Worm (Caenorhabditis elegans): ENCODE measurements around the gene uev-2.

uev-2 gene

ce11 chrIII:5553098-5553497 lies 29.8 kb upstream of the uev-2 start (continued):
- no peak for TF ChIP-seq lag-1 (GFP tag; IDR thresholded peaks at IDR 0.05)
- peak; percentile 2 for TF ChIP-seq ets-4 (GFP tag; optimal IDR thresholded peaks at IDR 0.05)
- no peak for TF ChIP-seq nhr-27 (tag; optimal IDR thresholded peaks at IDR 0.05)
- TF ChIP-seq dpl-1 (GFP tag; optimal IDR thresholded peaks at IDR 0.05): no peak
- no peak for TF ChIP-seq ekl-4 (GFP tag; IDR thresholded peaks at IDR 0.05)
- TF ChIP-seq C17E4.6 (GFP tag; IDR thresholded peaks at IDR 0.05): no peak
- no peak for TF ChIP-seq C06A6.2 (GFP tag; conservative IDR thresholded peaks at IDR 0.05)
- TF ChIP-seq aptf-3 (GFP tag; IDR thresholded peaks at IDR 0.05): no peak
- TF ChIP-seq nfya-2 (GFP tag; IDR thresholded peaks at IDR 0.05): no peak
- TF ChIP-seq tbp1 (GFP tag; optimal IDR thresholded peaks at IDR 0.05): peak; percentile 13
- TF ChIP-seq F33H1.4 (GFP tag; IDR thresholded peaks at IDR 0.05): no peak
- no peak for TF ChIP-seq mel-28 (tag; optimal IDR thresholded peaks at IDR 0.05; ENCODE audit: borderline replicate concordance)
- TF ChIP-seq ceh-40 (GFP tag; IDR thresholded peaks at IDR 0.05): no peak
- no peak for TF ChIP-seq zim-3 (tag; optimal IDR thresholded peaks at IDR 0.05)
- no peak for TF ChIP-seq die-1 (tag; optimal IDR thresholded peaks at IDR 0.05)
- TF ChIP-seq madf-10 (tag; optimal IDR thresholded peaks at IDR 0.05): peak; percentile 17
- TF ChIP-seq akir-1 (GFP tag; optimal IDR thresholded peaks at IDR 0.05): no peak
- no peak for TF ChIP-seq ztf-28 (GFP tag; IDR thresholded peaks at IDR 0.05)
- no peak for TF ChIP-seq hsf-1 (GFP tag; IDR thresholded peaks at IDR 0.05)
- no peak for TF ChIP-seq T26A5.8 (tag; optimal IDR thresholded peaks at IDR 0.05)
- TF ChIP-seq gei-17 (GFP tag; optimal IDR thresholded peaks at IDR 0.05): no peak
- TF ChIP-seq ceh-79 (tag; optimal IDR thresholded peaks at IDR 0.05): no peak
- TF ChIP-seq Y53G8AR.9 (GFP tag; conservative IDR thresholded peaks at IDR 0.05): peak; percentile 55; the same call in 1 of the 2 replicates
- no peak for TF ChIP-seq snpc-4 (GFP tag; optimal IDR thresholded peaks at IDR 0.05)
- no peak for TF ChIP-seq snpc-4 (tag; optimal IDR thresholded peaks at IDR 0.05)
- TF ChIP-seq ztf-22 (GFP tag; optimal IDR thresholded peaks at IDR 0.05): peak; percentile 44
- no peak for TF ChIP-seq zfh-2 (GFP tag; conservative IDR thresholded peaks at IDR 0.05)
- no peak for TF ChIP-seq mes-4 (tag; optimal IDR thresholded peaks at IDR 0.05)
- TF ChIP-seq F57C9.4 (tag; optimal IDR thresholded peaks at IDR 0.05): no peak
- no peak for TF ChIP-seq B0261.1 (tag; optimal IDR thresholded peaks at IDR 0.05)
- no peak for TF ChIP-seq snpc-1.3 (tag; optimal IDR thresholded peaks at IDR 0.05; ENCODE audit: insufficient read depth)
- no peak for TF ChIP-seq lsl-1 (GFP tag; optimal IDR thresholded peaks at IDR 0.05)
- TF ChIP-seq cebp-2 (GFP tag; IDR thresholded peaks at IDR 0.05): no peak
- TF ChIP-seq snpc-3.4 (tag; optimal IDR thresholded peaks at IDR 0.05): no peak
- TF ChIP-seq ztf-3 (GFP tag; optimal IDR thresholded peaks at IDR 0.05): no peak
- TF ChIP-seq ztf-6 (GFP tag; IDR thresholded peaks at IDR 0.05): no peak
- 0 out of 2 replicates have a peak, but pooled peaks have one; percentile 48 for TF ChIP-seq let-526 (GFP tag; IDR thresholded peaks at IDR 0.05)

- TF ChIP-seq tbp1 (GFP tag; optimal IDR thresholded peaks at IDR 0.05): peak; percentile 58
- no peak for TF ChIP-seq F39B2.1 (GFP tag; IDR thresholded peaks at IDR 0.05)
- no peak for TF ChIP-seq cebp-1 (GFP tag; IDR thresholded peaks at IDR 0.05)
- peak; percentile 83 for TF ChIP-seq cebp-1 (tag; optimal IDR thresholded peaks at IDR 0.05)
- no peak for TF ChIP-seq cebp-2 (GFP tag; IDR thresholded peaks at IDR 0.05)
- TF ChIP-seq lin-40 (tag; optimal IDR thresholded peaks at IDR 0.05): peak; percentile 77
- peak; percentile 19 for TF ChIP-seq F52B5.7 (tag; optimal IDR thresholded peaks at IDR 0.05)
- no peak for TF ChIP-seq B0035.1 (tag; optimal IDR thresholded peaks at IDR 0.05)
- no peak for TF ChIP-seq Y56A3A.18 (GFP tag; IDR thresholded peaks at IDR 0.05)
- TF ChIP-seq unc-130 (GFP tag; optimal IDR thresholded peaks at IDR 0.05): peak; percentile 21
- no peak for TF ChIP-seq chd-7 (tag; optimal IDR thresholded peaks at IDR 0.05)
- no peak for TF ChIP-seq F49E8.2 (tag; optimal IDR thresholded peaks at IDR 0.05; ENCODE audit: insufficient read depth)
- TF ChIP-seq lin-26 (GFP tag; IDR thresholded peaks at IDR 0.05): 0 out of 2 replicates have a peak, but pooled peaks have one; percentile 41
- peak; percentile 36 for TF ChIP-seq efl-1 (GFP tag; optimal IDR thresholded peaks at IDR 0.05)
- peak; percentile 63; the same call in 1 of the 2 replicates for TF ChIP-seq ceh-100 (GFP tag; IDR thresholded peaks at IDR 0.05)
Observed at ce11 chrIII:5554884-5555500, 27.9 kb upstream of the uev-2 start, which contains the start of the genes nmad-1 and hach-1. Gene nmad-1, minus strand, starts transcription at chrIII:5554934. Gene hach-1, plus strand, starts transcription at chrIII:5555450.
